Fruit fly (Drosophila melanogaster) whole organism, pupa: Measurements from ENCODE around the gene CHKov2.

Experiments
- CG13204 ChIP-seq: fragments of 200-800 bp; sonication (Bioruptor generic); optimal IDR thresholded peaks from 2 replicates; lab custom pipeline; 2018; ENCODE audit warnings: missing biosample characterization, mild to moderate bottlenecking, missing genetic modification characterization, moderate library complexity
- CG32121 ChIP-seq: fragments of 200-800 bp; sonication (Bioruptor generic); IDR thresholded peaks from 2 replicates; pipeline ENCODE4 v1.3.6; 2022; ENCODE audit warnings: missing biosample characterization, missing genetic modification characterization
- CG8159 ChIP-seq: fragments of 200-800 bp; sonication (Bioruptor generic); optimal IDR thresholded peaks from 3 replicates; lab custom pipeline; 2018; ENCODE audit warnings: missing biosample characterization, mild to moderate bottlenecking, missing genetic modification characterization, moderate library complexity
- CG9948 ChIP-seq: fragments of 200-800 bp; sonication (Bioruptor generic); optimal IDR thresholded peaks from 2 replicates; lab custom pipeline; 2018; ENCODE audit warnings: missing biosample characterization, mild to moderate bottlenecking, missing genetic modification characterization, moderate library complexity
- EcR ChIP-seq: fragments of 200-800 bp; sonication (Bioruptor generic); optimal IDR thresholded peaks from 3 replicates; lab custom pipeline; 2019; ENCODE audit warnings: missing biosample characterization, missing genetic modification characterization, mild to moderate bottlenecking, moderate library complexity, missing genetic modification reagents
- Snoo ChIP-seq: fragments of 200-800 bp; sonication (Bioruptor generic); optimal IDR thresholded peaks from 3 replicates; lab custom pipeline; 2017; ENCODE audit warnings: missing biosample characterization, mild to moderate bottlenecking, missing genetic modification characterization, inconsistent platforms
- rn ChIP-seq: fragments of 200-800 bp; sonication (Bioruptor generic); IDR thresholded peaks from 2 replicates; pipeline ENCODE4 v1.3.6; 2022; ENCODE audit warnings: missing biosample characterization, missing genetic modification characterization

dm6 chr3R:25321681-25322080, 9.3 kb downstream of the CHKov2 start:
- TF ChIP-seq CG8159 (tag; lab: Kevin White, UChicago) (no peak), rn (GFP tag; lab: Robert Waterston, UW) (no peak), CG32121 (GFP tag; lab: Robert Waterston, UW) (no peak), CG13204 (GFP tag; lab: Kevin White, UChicago) (no peak), CG9948 (no peak), EcR (GFP tag; lab: Kevin White, UChicago) (no peak), Snoo (tag; lab: Kevin White, UChicago) (no peak)
